Worm (Caenorhabditis elegans) whole organism, dauer: ENCODE results near the gene srh-36.

Experiments used
- unc-62 ChIP-seq: sonication (generic microtip); optimal IDR thresholded peaks from 2 replicates; lab custom pipeline; 2017; ENCODE audit warnings: missing biosample characterization, missing genetic modification reagents, missing genetic modification characterization

Gene srh-36

ce11 chrV:2821618-2822272 is at the start of gene srh-36:
Gene srh-36, minus strand, starts transcription at chrV:2821668.
- TF ChIP-seq unc-62 (GFP tag; lab: Kevin White, UChicago): no peak

DNA sequence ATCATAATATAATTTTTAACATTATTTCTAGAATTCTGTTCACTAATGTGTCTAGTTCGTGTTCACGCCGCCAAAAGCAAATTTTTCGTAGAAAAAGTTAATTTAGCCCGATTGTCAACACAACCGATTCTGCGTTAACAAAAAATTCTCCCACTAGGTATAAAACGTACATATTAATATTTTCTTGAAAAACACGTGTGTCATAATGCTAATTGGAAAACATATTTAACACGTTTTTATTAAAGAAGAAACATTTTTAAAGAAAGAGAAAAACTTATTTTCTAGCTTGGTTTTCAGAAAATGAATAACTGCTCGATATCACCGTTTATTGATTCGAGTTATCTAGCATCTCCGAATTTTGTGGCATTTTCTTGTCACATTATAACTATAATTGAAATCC is 48.7 kb upstream of the srh-36 start, which contains the start of gene srh-243:
srh-243 (plus strand) TSS at position 301 of the 400 bp plus-strand sequence.
- TF ChIP-seq unc-62 (GFP tag; lab: Kevin White, UChicago): no peak

ce11 chrV:2869503-2869902 is 48.0 kb upstream of the srh-36 start, which contains the start of gene srh-241:
Gene srh-241, minus strand, starts transcription at chrV:2869603.
- no peak for TF ChIP-seq unc-62 (GFP tag; lab: Kevin White, UChicago)

DNA sequence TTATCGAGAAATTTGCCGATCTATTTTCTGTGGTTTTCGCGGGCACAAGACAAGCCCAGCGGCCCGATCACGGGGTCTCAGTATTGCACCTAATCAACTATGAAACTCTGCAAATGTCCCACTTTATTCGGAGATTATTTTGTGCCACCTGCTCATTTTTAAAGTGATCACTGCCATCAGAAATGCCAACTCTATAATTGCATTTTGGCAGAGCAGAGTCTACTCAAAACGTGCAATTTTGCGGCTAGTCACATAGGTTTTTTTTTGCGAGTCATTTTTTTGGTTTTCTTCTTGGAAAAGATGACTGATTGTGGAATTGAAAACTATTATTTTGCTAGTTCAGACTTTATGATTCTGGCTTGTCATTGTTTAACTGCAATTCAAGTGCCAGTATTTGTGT is 43.4 kb upstream of the srh-36 start, which contains the start of gene srh-240:
srh-240 (plus strand) TSS at position 301 of the 400 bp plus-strand sequence.
- TF ChIP-seq unc-62 (GFP tag; lab: Kevin White, UChicago): no peak

- no peak for TF ChIP-seq unc-62 (GFP tag; lab: Kevin White, UChicago)
These were observed 41.6 kb upstream of the srh-36 start, which contains the start of gene srh-272 for ce11 chrV:2863033-2863432. Gene srh-272, plus strand, starts transcription at chrV:2863333.

ce11 chrV:2861505-2861904 is 40.0 kb upstream of the srh-36 start, which contains the start of gene srh-270:
Gene srh-270, minus strand, starts transcription at chrV:2861605.
- no peak for TF ChIP-seq unc-62 (GFP tag; lab: Kevin White, UChicago)

ce11 chrV:2859738-2860137 is 38.3 kb upstream of the srh-36 start, which contains the start of gene srj-54:
Gene srj-54, minus strand, starts transcription at chrV:2859838.
- no peak for TF ChIP-seq unc-62 (GFP tag; lab: Kevin White, UChicago)

ce11 chrV:2857842-2858241 is 36.4 kb upstream of the srh-36 start, which contains the start of gene srj-55:
Gene srj-55, minus strand, starts transcription at chrV:2857942.
- TF ChIP-seq unc-62 (GFP tag; lab: Kevin White, UChicago): no peak

DNA sequence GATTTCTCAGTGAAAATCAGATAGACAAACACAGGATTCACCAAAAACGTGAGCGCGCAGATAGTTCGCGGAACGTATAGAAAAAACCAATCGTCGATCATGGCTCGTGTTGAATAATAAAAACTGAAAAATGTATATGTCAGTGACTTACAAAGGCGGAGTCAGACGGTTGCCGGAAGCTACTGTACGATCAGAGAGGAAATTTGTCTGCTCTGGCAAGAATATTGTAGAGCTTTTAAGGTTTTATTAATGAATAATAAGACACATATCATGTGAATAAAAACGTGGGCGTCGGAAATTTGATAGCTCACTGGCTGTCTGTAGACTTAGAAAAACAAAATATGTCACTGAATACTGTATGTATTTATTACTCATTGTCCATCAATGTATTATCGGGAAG is 34.0 kb upstream of the srh-36 start, which contains the start of gene srj-57:
srj-57 (minus strand) TSS at position 101 of the 400 bp plus-strand sequence.
- TF ChIP-seq unc-62 (GFP tag; lab: Kevin White, UChicago): no peak

- TF ChIP-seq unc-62 (GFP tag; lab: Kevin White, UChicago): no peak
These were observed 27.6 kb upstream of the srh-36 start, which contains the start of gene ugt-53 for ce11 chrV:2849071-2849470. Gene ugt-53, plus strand, starts transcription at chrV:2849343.

DNA sequence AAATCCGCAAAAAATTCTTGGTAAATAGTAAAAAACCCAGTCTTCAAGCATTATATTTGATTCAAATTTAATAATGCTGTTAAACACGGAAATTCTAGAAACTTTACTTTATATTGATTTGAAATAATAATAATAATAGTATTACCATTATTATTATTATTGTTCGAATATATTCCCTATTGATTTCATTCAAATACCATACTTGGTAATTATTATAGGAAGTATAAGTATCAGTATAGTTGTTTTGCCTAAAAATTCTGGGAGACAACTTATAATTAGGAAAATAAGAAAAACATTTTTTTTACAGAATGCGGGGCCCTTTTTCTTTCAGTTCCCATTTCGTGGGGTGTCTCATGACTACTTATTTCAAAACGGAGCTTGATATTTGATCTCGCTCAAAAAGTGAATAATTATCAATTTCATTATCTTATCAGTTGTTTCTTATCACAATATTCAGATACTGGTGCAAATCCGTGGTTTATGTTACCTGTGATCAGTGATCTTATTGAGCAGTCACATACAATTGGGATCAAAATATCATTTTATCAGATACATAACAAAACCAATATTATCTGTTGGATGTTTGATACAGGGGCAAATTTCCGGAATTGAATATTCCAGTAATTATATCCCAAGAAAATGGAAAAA is 26.9 kb upstream of the srh-36 start, which contains the start of gene srj-49:
srj-49 (minus strand) TSS at position 51 of the 648 bp plus-strand sequence.
- no peak for TF ChIP-seq unc-62 (GFP tag; lab: Kevin White, UChicago)

DNA sequence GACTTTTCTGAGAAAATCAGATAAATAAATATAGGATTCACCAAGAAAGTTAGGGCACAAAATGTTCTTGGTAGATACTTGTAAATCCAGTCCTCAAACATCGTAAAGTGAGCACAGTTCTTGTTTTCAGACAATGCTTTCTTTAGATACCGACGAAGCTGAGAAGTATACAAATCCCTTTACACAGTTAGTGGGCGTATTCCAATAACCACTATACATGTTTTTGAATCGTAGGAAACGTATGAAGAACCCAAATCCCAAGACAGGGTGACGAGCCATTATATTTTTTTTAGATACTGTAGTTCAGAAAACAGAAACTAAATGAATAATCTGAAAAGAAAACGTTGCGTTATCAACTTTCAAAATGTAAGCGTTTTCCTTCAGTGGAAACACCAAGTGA is 24.3 kb upstream of the srh-36 start, which contains the start of gene srj-44:
srj-44 (minus strand) TSS at position 101 of the 400 bp plus-strand sequence.
- no peak for TF ChIP-seq unc-62 (GFP tag; lab: Kevin White, UChicago)

DNA sequence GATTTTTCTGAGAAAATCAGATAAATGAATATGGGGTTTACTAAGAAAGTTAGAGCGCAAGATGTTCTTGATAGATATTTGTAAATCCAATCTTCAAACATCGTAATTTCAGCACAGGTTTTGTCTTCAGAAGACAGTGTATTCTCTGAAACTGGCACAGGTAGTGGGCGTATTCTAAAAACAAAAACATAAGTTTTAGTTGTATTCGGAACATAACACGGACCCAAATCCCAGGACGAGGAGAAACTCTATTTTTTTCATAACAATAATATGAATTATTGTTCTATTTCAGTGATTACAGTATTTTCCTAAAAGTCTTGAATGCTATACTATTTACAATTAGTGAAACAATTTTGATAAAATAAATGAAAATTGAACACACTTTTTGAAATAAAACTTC is 15.0 kb upstream of the srh-36 start, which contains the start of gene srj-45:
srj-45 (minus strand) TSS at position 101 of the 400 bp plus-strand sequence.
- TF ChIP-seq unc-62 (GFP tag; lab: Kevin White, UChicago): no peak

DNA sequence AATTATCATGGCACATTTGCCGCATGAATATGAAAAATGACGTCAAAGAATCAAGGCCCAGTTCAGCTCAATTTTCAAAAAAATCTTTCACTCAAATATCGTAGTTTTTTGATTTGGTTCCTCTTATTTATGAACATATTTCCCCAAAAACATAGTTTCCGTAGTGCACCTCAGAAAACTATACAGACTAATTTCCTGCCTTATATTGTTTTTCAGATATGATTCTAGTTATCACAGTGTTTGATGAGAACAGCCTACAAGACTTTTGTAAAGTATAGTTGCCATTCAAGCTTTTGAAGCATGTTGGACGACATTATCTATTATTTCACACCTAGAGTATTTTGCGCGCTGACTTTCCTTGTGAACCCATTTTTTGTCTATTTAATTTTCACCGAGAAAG is 11.2 kb upstream of the srh-36 start, which contains the start of gene srj-50:
srj-50 (plus strand) TSS at position 301 of the 400 bp plus-strand sequence.
- TF ChIP-seq unc-62 (GFP tag; lab: Kevin White, UChicago): no peak

ce11 chrV:2830817-2831216 is 9.3 kb upstream of the srh-36 start, which contains the start of gene srw-2:
Gene srw-2, plus strand, starts transcription at chrV:2830878.
- TF ChIP-seq unc-62 (GFP tag; lab: Kevin White, UChicago): no peak

ce11 chrV:2826815-2827214 is 5.3 kb upstream of the srh-36 start, which contains the start of gene T03D3.5:
Gene T03D3.5, minus strand, starts transcription at chrV:2826835.
- TF ChIP-seq unc-62 (GFP tag; lab: Kevin White, UChicago): no peak
